Fruit fly (Drosophila melanogaster) whole organism, adult: ENCODE data around the gene Kat60.

ENCODE experiments used
- CG11617 ChIP-seq: fragments of 200-800 bp; sonication (Bioruptor generic); optimal IDR thresholded peaks from 2 replicates; lab custom pipeline; 2017; ENCODE audit warnings: mild to moderate bottlenecking, missing biosample characterization, missing genetic modification reagents, missing genetic modification characterization
- CG12768 ChIP-seq: fragments of 200-800 bp; sonication (Bioruptor generic); optimal IDR thresholded peaks from 2 replicates; lab custom pipeline; 2017; ENCODE audit warnings: missing biosample characterization, missing genetic modification characterization, mild to moderate bottlenecking, moderate library complexity, missing genetic modification reagents
- CG14711 ChIP-seq: fragments of 200-800 bp; sonication (Bioruptor generic); optimal IDR thresholded peaks from 2 replicates; lab custom pipeline; 2018; ENCODE audit warnings: missing biosample characterization, mild to moderate bottlenecking, missing genetic modification characterization, moderate library complexity
- CG1620 ChIP-seq: fragments of 200-800 bp; sonication (Bioruptor generic); optimal IDR thresholded peaks from 2 replicates; lab custom pipeline; 2016; ENCODE audit warnings: missing biosample characterization, missing genetic modification characterization
- CG33017 ChIP-seq: fragments of 200-800 bp; sonication (Bioruptor generic); optimal IDR thresholded peaks from 2 replicates; lab custom pipeline; 2018; ENCODE audit warnings: missing biosample characterization, mild to moderate bottlenecking, missing genetic modification characterization, moderate library complexity
- CG5204 ChIP-seq: fragments of 200-800 bp; sonication (Bioruptor generic); optimal IDR thresholded peaks from 2 replicates; lab custom pipeline; 2016; ENCODE audit warnings: missing biosample characterization, missing genetic modification characterization
- CG7045 ChIP-seq: fragments of 200-800 bp; sonication (Bioruptor generic); optimal IDR thresholded peaks from 2 replicates; lab custom pipeline; 2017; ENCODE audit warnings: missing biosample characterization, mild to moderate bottlenecking, missing genetic modification characterization
- CG7101 ChIP-seq: fragments of 200-800 bp; sonication (Bioruptor generic); optimal IDR thresholded peaks from 2 replicates; lab custom pipeline; 2018; ENCODE audit warnings: missing biosample characterization, mild to moderate bottlenecking, missing genetic modification characterization, moderate library complexity
- Clk ChIP-seq: fragments of 200-800 bp; sonication (Bioruptor generic); optimal IDR thresholded peaks from 2 replicates; lab custom pipeline; 2017; ENCODE audit warnings: missing biosample characterization, missing genetic modification characterization
- Crg-1 ChIP-seq: fragments of 200-800 bp; sonication (Bioruptor generic); optimal IDR thresholded peaks from 2 replicates; lab custom pipeline; 2016; ENCODE audit warnings: missing biosample characterization, missing genetic modification characterization
- Hr96 ChIP-seq: fragments of 200-800 bp; sonication (Bioruptor generic); optimal IDR thresholded peaks from 2 replicates; lab custom pipeline; 2016; ENCODE audit warnings: missing biosample characterization, missing genetic modification characterization
- Mnt ChIP-seq: fragments of 200-800 bp; sonication (Bioruptor generic); optimal IDR thresholded peaks from 2 replicates; lab custom pipeline; 2016; ENCODE audit warnings: missing biosample characterization, mild to moderate bottlenecking, missing genetic modification characterization
- bab1 ChIP-seq: fragments of 200-800 bp; sonication (Bioruptor generic); optimal IDR thresholded peaks from 3 replicates; lab custom pipeline; 2019; ENCODE audit warnings: missing biosample characterization, mild to moderate bottlenecking, missing genetic modification characterization, moderate library complexity
- cic ChIP-seq: fragments of 200-800 bp; sonication (Bioruptor generic); optimal IDR thresholded peaks from 2 replicates; lab custom pipeline; 2017; ENCODE audit warnings: missing biosample characterization, mild to moderate bottlenecking, missing genetic modification characterization, moderate library complexity
- cnc ChIP-seq, 2 experiments: fragments of >200 bp; optimal IDR thresholded peaks; 2 replicates each; lab custom pipeline; 2017
- kay ChIP-seq: fragments of 200-800 bp; sonication (Bioruptor generic); peaks from one replicate; lab custom pipeline; 2016; ENCODE audit warnings: missing biosample characterization, missing genetic modification characterization, borderline replicate concordance
- ovo ChIP-seq: fragments of 200-800 bp; sonication (Bioruptor generic); optimal IDR thresholded peaks from 2 replicates; lab custom pipeline; 2016; ENCODE audit warnings: missing biosample characterization, missing genetic modification characterization
- pad ChIP-seq: fragments of 200-800 bp; sonication (Bioruptor generic); optimal IDR thresholded peaks from 3 replicates; lab custom pipeline; 2017; ENCODE audit warnings: missing biosample characterization, missing genetic modification characterization, mild to moderate bottlenecking, moderate library complexity, missing genetic modification reagents
- tj ChIP-seq: fragments of 200-800 bp; sonication (Bioruptor generic); optimal IDR thresholded peaks from 3 replicates; lab custom pipeline; 2017; ENCODE audit warnings: missing biosample characterization, mild to moderate bottlenecking, missing genetic modification characterization, moderate library complexity
- toe ChIP-seq: fragments of 200-800 bp; sonication (Bioruptor generic); optimal IDR thresholded peaks from 2 replicates; lab custom pipeline; 2016; ENCODE audit warnings: missing biosample characterization, missing genetic modification characterization

Kat60 gene

DNA sequence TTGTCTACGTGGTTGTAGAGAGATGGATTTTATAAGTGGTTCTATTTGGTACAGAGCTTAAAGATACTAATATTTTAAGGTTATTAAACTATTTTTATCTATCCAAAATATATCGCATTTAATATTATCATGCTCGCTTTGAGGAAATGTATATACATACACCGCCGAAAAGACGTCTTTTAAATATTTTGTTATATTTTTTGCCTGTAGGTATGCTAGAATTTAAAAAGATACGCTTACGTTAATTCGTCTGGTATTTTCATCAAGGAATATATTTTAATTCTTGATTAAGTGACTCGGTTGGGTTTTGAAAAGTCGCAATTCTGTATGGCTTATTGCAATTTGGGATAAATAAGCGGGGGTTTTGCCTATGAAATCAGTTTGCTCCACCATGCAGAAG is 36.5 kb upstream of the Kat60 start:
- TF ChIP-seq kay = peak; percentile 87
- TF ChIP-seq CG5204 (GFP tag; lab: Kevin White, UChicago) = no peak
- peak; percentile 3 for TF ChIP-seq bab1

DNA sequence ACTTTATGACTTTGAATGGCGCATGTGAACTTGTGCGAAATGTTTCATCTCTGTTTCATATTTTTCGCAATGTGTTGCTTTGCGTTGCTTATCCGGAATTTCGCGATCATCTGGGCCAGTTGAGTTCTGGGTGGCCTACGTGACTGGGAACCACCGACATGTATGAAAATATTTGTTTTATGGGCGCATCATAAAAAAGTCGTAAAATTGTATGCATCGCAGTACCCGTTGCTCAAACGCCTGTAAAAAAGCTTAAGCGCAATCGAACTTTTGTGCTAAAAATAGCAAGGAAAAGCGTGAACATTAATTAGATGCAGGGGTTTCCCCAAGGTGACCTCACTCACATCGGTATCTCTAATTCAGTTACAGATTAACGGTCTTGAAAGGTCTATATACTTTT is 34.3 kb upstream of the Kat60 start:
- no peak for TF ChIP-seq CG1620 (GFP tag; lab: Kevin White, UChicago)
- no peak for TF ChIP-seq Mnt
- TF ChIP-seq Crg-1 (GFP tag; lab: Kevin White, UChicago) = no peak
- no peak for TF ChIP-seq CG5204 (GFP tag; lab: Kevin White, UChicago)
- no peak for TF ChIP-seq CG7101 (tag; lab: Kevin White, UChicago)
- no peak for TF ChIP-seq CG14711 (tag; lab: Kevin White, UChicago)
- no peak for TF ChIP-seq tj (GFP tag; lab: Kevin White, UChicago)
- TF ChIP-seq CG33017 (tag; lab: Kevin White, UChicago) = no peak
- no peak for TF ChIP-seq CG12768
- TF ChIP-seq ovo (GFP tag; lab: Kevin White, UChicago) = no peak
- TF ChIP-seq Hr96 (GFP tag; lab: Kevin White, UChicago) = no peak
- TF ChIP-seq CG7045 (GFP tag; lab: Kevin White, UChicago) = no peak
- TF ChIP-seq bab1 = no peak
- no peak for TF ChIP-seq kay
- no peak for TF ChIP-seq toe (GFP tag; lab: Kevin White, UChicago)
- TF ChIP-seq Clk = no peak
- TF ChIP-seq cnc (optimal IDR thresholded peaks at IDR 0.05; lab: Kevin White, UChicago) = no peak
- TF ChIP-seq pad (GFP tag; lab: Kevin White, UChicago) = no peak
- no peak for TF ChIP-seq cic (GFP tag; lab: Kevin White, UChicago)

DNA sequence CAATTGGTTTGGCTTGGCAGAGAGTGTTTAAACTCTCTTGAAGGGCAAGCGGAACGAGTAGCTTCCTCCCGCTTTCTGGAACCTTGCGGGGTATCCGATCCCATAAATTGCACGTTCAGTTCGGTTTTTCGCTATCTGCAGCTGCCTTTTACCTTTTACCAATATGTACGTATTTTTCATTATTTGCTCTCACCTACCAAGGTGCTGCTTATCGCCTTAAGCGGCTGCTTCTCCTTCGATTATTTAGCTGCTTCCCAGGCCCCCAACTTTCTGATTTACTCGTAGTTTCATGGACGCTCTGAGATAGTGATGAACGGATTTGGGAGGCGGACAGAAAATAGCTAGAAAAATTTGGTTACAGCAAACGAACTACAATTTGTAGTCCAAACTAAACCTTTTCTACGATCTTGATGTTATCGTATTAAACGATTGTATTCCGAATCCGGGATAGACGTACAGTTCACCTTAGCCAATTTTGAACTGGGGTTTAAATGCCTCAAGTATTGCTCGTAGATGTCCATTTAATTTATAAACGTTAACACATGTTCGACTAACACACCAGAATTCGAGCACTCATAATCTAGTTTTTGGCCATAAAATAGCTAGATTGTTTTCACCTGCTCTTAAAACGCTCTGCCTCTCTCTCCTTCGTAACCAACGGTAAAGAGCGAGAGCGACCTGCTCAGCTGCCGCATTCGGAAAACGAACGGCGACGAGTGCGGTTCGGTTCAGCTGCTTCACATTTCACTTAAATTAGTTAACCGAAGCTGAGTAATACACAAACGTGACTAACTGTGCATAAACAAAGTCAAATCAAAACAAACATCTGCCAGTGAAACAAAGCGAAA is 32.5 kb upstream of the Kat60 start:
- TF ChIP-seq CG7101 (tag; lab: Kevin White, UChicago) = peak; percentile 39
- TF ChIP-seq kay = peak; percentile 83
- no peak for TF ChIP-seq cnc (optimal IDR thresholded peaks at IDR 0.05; lab: Kevin White, UChicago)
- TF ChIP-seq pad (GFP tag; lab: Kevin White, UChicago) = peak; percentile 95
- TF ChIP-seq Hr96 (GFP tag; lab: Kevin White, UChicago) = peak; percentile 66
- TF ChIP-seq toe (GFP tag; lab: Kevin White, UChicago) = peak; percentile 18
- peak; percentile 52 for TF ChIP-seq Mnt
- peak; percentile 22 for TF ChIP-seq CG33017 (tag; lab: Kevin White, UChicago)
- TF ChIP-seq tj (GFP tag; lab: Kevin White, UChicago) = peak; percentile 12
- peak; percentile 77 for TF ChIP-seq cic (GFP tag; lab: Kevin White, UChicago)
- TF ChIP-seq CG1620 (GFP tag; lab: Kevin White, UChicago) = peak; percentile 29
- TF ChIP-seq CG11617 = peak; percentile 72
- TF ChIP-seq CG7045 (GFP tag; lab: Kevin White, UChicago) = no peak
- TF ChIP-seq CG14711 (tag; lab: Kevin White, UChicago) = peak; percentile 1
- TF ChIP-seq CG12768 = peak; percentile 27
- TF ChIP-seq bab1 = peak; percentile 23
- peak; percentile 75 for TF ChIP-seq ovo (GFP tag; lab: Kevin White, UChicago)
- TF ChIP-seq Crg-1 (GFP tag; lab: Kevin White, UChicago) = no peak
- TF ChIP-seq CG5204 (GFP tag; lab: Kevin White, UChicago) = no peak
- TF ChIP-seq Clk = no peak

DNA sequence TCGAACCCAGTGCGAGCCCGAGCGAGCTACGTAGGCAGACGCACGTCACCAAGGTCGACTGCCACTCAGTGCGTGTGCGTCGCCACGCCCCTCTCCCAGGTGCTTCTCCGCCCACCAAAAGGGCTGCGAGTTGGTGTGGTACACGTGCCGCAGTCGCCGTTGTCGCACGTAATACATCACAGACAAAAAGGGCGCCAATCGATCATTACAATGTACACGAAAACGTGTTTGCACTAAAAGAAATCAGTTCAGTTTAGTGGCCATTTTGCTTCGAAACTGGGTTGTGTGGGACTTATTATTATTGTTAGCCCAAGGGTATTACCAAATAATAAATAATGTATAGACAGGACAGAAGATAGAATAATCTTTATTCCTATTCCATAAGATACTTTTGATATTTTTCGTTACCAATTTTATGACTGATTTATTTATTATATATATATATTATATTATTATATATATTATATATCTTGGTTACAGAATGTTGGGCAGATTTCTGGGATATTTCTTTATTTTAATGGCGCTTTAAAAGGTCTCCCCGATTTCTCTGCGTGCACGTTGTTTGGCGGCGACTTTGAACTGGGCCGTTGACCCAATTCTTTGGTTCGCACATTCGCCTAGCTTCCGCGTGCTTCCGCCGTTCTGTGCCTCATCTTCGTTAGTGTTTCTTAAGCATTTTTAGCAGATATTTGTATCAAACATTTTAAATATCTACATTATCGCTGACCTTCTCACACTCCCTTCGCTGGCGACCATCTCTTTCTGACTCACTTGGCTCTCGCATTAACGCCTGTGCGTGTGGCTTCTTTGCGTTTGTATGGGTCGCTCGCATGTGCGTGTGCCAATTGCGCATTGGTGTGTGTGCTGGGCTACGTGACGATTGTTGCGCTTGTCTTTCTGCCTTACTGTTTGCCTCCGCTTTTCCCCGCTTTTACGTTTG is 31.6 kb upstream of the Kat60 start:
- no peak for TF ChIP-seq tj (GFP tag; lab: Kevin White, UChicago)
- peak; percentile 15 for TF ChIP-seq Mnt
- no peak for TF ChIP-seq Crg-1 (GFP tag; lab: Kevin White, UChicago)
- no peak for TF ChIP-seq CG33017 (tag; lab: Kevin White, UChicago)
- TF ChIP-seq cic (GFP tag; lab: Kevin White, UChicago) = peak; percentile 87
- no peak for TF ChIP-seq Clk
- no peak for TF ChIP-seq CG5204 (GFP tag; lab: Kevin White, UChicago)
- TF ChIP-seq Hr96 (GFP tag; lab: Kevin White, UChicago) = no peak
- TF ChIP-seq bab1 = no peak
- peak; percentile 50 for TF ChIP-seq CG14711 (tag; lab: Kevin White, UChicago)
- TF ChIP-seq CG7045 (GFP tag; lab: Kevin White, UChicago) = peak; percentile 12
- peak; percentile 7 for TF ChIP-seq CG12768
- no peak for TF ChIP-seq cnc (optimal IDR thresholded peaks at IDR 0.05; lab: Kevin White, UChicago)
- TF ChIP-seq pad (GFP tag; lab: Kevin White, UChicago) = peak; percentile 97
- peak; percentile 95 for TF ChIP-seq kay
- no peak for TF ChIP-seq CG1620 (GFP tag; lab: Kevin White, UChicago)
- peak; percentile 60 for TF ChIP-seq CG11617
- TF ChIP-seq ovo (GFP tag; lab: Kevin White, UChicago) = no peak
- TF ChIP-seq CG7101 (tag; lab: Kevin White, UChicago) = peak; percentile 42
- no peak for TF ChIP-seq toe (GFP tag; lab: Kevin White, UChicago)

DNA sequence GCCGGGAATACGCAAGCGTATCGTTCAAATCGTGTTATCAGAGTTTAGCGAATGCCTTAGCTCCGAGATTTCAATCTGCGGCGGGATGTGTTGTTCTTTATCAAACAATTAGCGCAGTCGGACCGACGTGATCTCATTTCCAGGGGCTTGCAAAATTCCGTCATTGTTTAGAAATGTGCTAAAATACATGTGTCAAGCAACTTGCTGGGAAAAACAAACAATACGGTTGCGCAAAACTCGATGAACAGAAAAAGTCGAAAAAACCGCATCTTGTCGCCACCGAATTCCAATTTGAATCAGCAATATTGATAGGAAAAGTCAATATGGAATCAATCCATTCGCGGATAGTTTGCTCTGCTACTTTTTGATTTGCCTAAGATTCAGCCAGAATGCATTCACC is 30.6 kb upstream of the Kat60 start, which contains the start of gene Tim17a2:
Tim17a2 (minus strand) TSS at position 101 of the 400 bp plus-strand sequence.
- TF ChIP-seq CG14711 (tag; lab: Kevin White, UChicago) = no peak
- no peak for TF ChIP-seq CG7045 (GFP tag; lab: Kevin White, UChicago)
- no peak for TF ChIP-seq toe (GFP tag; lab: Kevin White, UChicago)
- no peak for TF ChIP-seq Hr96 (GFP tag; lab: Kevin White, UChicago)
- TF ChIP-seq tj (GFP tag; lab: Kevin White, UChicago) = no peak
- no peak for TF ChIP-seq cnc (optimal IDR thresholded peaks at IDR 0.05; lab: Kevin White, UChicago)
- TF ChIP-seq Clk = no peak
- TF ChIP-seq CG5204 (GFP tag; lab: Kevin White, UChicago) = no peak
- TF ChIP-seq CG12768 = no peak
- TF ChIP-seq CG7101 (tag; lab: Kevin White, UChicago) = no peak
- TF ChIP-seq Mnt = no peak
- no peak for TF ChIP-seq CG11617
